Fruit fly (Drosophila melanogaster) whole organism, embryonic: ENCODE results near the gene THADA.

Experiments used
- Adf1 ChIP-seq: fragments of 200-800 bp; sonication (Bioruptor generic); IDR thresholded peaks from 2 replicates; pipeline ENCODE4 v1.3.6; 2022; ENCODE audit warnings: missing biosample characterization, missing genetic modification characterization
- Aef1 ChIP-seq: fragments of 200-800 bp; sonication (Bioruptor generic); IDR thresholded peaks from 3 replicates; pipeline ENCODE4 v1.3.6; 2022; ENCODE audit warnings: missing biosample characterization, missing genetic modification characterization
- CG11504 ChIP-seq: fragments of 200-800 bp; sonication (Bioruptor generic); optimal IDR thresholded peaks from 3 replicates; lab custom pipeline; 2019; ENCODE audit warnings: missing biosample characterization, mild to moderate bottlenecking, missing genetic modification characterization, moderate library complexity
- CG11695 ChIP-seq: fragments of 200-800 bp; sonication (Bioruptor generic); IDR thresholded peaks from 3 replicates; pipeline ENCODE4 v1.3.6; 2022; ENCODE audit warnings: missing biosample characterization, missing genetic modification characterization
- CG1233 ChIP-seq: fragments of 200-800 bp; sonication (Bioruptor generic); optimal IDR thresholded peaks from 4 replicates; lab custom pipeline; 2018; ENCODE audit warnings: missing biosample characterization, mild to moderate bottlenecking, missing genetic modification characterization
- CG12769 ChIP-seq: fragments of 200-800 bp; sonication (Bioruptor generic); optimal IDR thresholded peaks from 2 replicates; lab custom pipeline; 2019; ENCODE audit warnings: missing biosample characterization, mild to moderate bottlenecking, missing genetic modification characterization, moderate library complexity
- CG13287 ChIP-seq: fragments of 200-800 bp; sonication (Bioruptor generic); IDR thresholded peaks from 2 replicates; pipeline ENCODE4 v1.3.6; 2022; ENCODE audit warnings: missing biosample characterization, missing genetic modification characterization; ENCODE audit not compliant: partially characterized antibody
- CG13424 ChIP-seq: fragments of 200-800 bp; sonication (Bioruptor generic); optimal IDR thresholded peaks from 2 replicates; lab custom pipeline; 2019; ENCODE audit warnings: missing biosample characterization, mild to moderate bottlenecking, missing genetic modification characterization, moderate library complexity
- CG17361 ChIP-seq: fragments of 200-800 bp; sonication (Bioruptor generic); IDR thresholded peaks from 3 replicates; pipeline ENCODE4 v1.3.6; 2022; ENCODE audit warnings: missing biosample characterization, missing genetic modification characterization
- CG18599 ChIP-seq: fragments of 200-800 bp; sonication (Bioruptor generic); optimal IDR thresholded peaks from 3 replicates; lab custom pipeline; 2017; ENCODE audit warnings: missing biosample characterization, missing genetic modification characterization, mild to moderate bottlenecking, moderate library complexity, missing genetic modification reagents
- CG3065 ChIP-seq: fragments of 200-800 bp; sonication (Bioruptor generic); optimal IDR thresholded peaks from 2 replicates; lab custom pipeline; 2016; ENCODE audit warnings: missing biosample characterization, missing genetic modification characterization
- CG33213 ChIP-seq: fragments of 200-800 bp; sonication (Bioruptor generic); optimal IDR thresholded peaks from 3 replicates; lab custom pipeline; 2016; ENCODE audit warnings: missing biosample characterization, missing genetic modification characterization
- CG4328 ChIP-seq: fragments of 200-800 bp; sonication (Bioruptor generic); optimal IDR thresholded peaks from 3 replicates; lab custom pipeline; 2017; ENCODE audit warnings: missing biosample characterization, missing genetic modification reagents, missing genetic modification characterization
- CG4404 ChIP-seq: fragments of 200-800 bp; sonication (Bioruptor generic); IDR thresholded peaks from 2 replicates; pipeline ENCODE4 v1.3.6; 2022; ENCODE audit warnings: missing biosample characterization, missing genetic modification characterization
- CG4854 ChIP-seq: fragments of 200-800 bp; sonication (Bioruptor generic); optimal IDR thresholded peaks from 2 replicates; lab custom pipeline; 2016; ENCODE audit warnings: missing biosample characterization, missing genetic modification characterization, inconsistent platforms
- CG6689 ChIP-seq: fragments of 200-800 bp; sonication (Bioruptor generic); IDR thresholded peaks from 2 replicates; pipeline ENCODE4 v1.3.6; 2022; ENCODE audit warnings: missing biosample characterization, missing genetic modification characterization
- CG6765 ChIP-seq: fragments of 200-800 bp; sonication (Bioruptor generic); optimal IDR thresholded peaks from 3 replicates; lab custom pipeline; 2017; ENCODE audit warnings: missing biosample characterization, mild to moderate bottlenecking, missing genetic modification characterization
- CG6791 ChIP-seq: fragments of 200-800 bp; sonication (Bioruptor generic); IDR thresholded peaks from 3 replicates; pipeline ENCODE4 v1.3.6; 2022; ENCODE audit warnings: missing biosample characterization, missing genetic modification characterization; ENCODE audit not compliant: partially characterized antibody
- CG7556 ChIP-seq: fragments of 200-800 bp; sonication (Bioruptor generic); optimal IDR thresholded peaks from 2 replicates; lab custom pipeline; 2017; ENCODE audit warnings: missing biosample characterization, mild to moderate bottlenecking, missing genetic modification characterization
- CG7839 ChIP-seq: fragments of 200-800 bp; sonication (Bioruptor generic); optimal IDR thresholded peaks from 3 replicates; lab custom pipeline; 2018; ENCODE audit warnings: missing biosample characterization, mild to moderate bottlenecking, missing genetic modification characterization, moderate library complexity
- CoRest ChIP-seq: fragments of 200-800 bp; sonication (Bioruptor generic); optimal IDR thresholded peaks from 3 replicates; lab custom pipeline; 2018; ENCODE audit warnings: missing biosample characterization, mild to moderate bottlenecking, missing genetic modification characterization, moderate library complexity
- Ets65A ChIP-seq: fragments of 200-800 bp; sonication (Bioruptor generic); peaks from one replicate; lab custom pipeline; 2016; ENCODE audit warnings: missing biosample characterization, missing genetic modification characterization
- GATAe ChIP-seq: fragments of 200-800 bp; sonication (Bioruptor generic); conservative IDR thresholded peaks from 2 replicates; pipeline ENCODE4 v1.3.6; 2022; ENCODE audit warnings: missing biosample characterization, missing genetic modification characterization
- Hmr ChIP-seq: fragments of 200-800 bp; sonication (Bioruptor generic); optimal IDR thresholded peaks from 3 replicates; lab custom pipeline; 2017; ENCODE audit warnings: mild to moderate bottlenecking, missing biosample characterization, missing genetic modification reagents, missing genetic modification characterization
- Hr51 ChIP-seq, 2 experiments: fragments of 200-800 bp; sonication (Bioruptor generic); optimal IDR thresholded peaks; 2 replicates in 1 of 2; 3 replicates in 1 of 2; lab custom pipeline; 2016 to 2018; ENCODE audit warnings: missing biosample characterization in 2 of 2, missing genetic modification characterization in 2 of 2, mild to moderate bottlenecking in 1 of 2, moderate library complexity in 1 of 2
- MBD-R2 ChIP-seq: fragments of 200-800 bp; sonication (Bioruptor generic); IDR thresholded peaks from 2 replicates; pipeline ENCODE4 v1.3.6; 2022; ENCODE audit warnings: missing biosample characterization, missing genetic modification characterization
- Mad ChIP-seq: fragments of 200-800 bp; sonication (Bioruptor generic); optimal IDR thresholded peaks from 2 replicates; lab custom pipeline; 2016; ENCODE audit warnings: missing biosample characterization, missing genetic modification characterization
- Med ChIP-seq: fragments of 200-800 bp; sonication (Bioruptor generic); peaks from one replicate; lab custom pipeline; 2016; ENCODE audit warnings: missing biosample characterization, missing genetic modification characterization, mild to moderate bottlenecking, inconsistent platforms, moderate library complexity
- Meics ChIP-seq: fragments of 200-800 bp; sonication (Bioruptor generic); optimal IDR thresholded peaks from 2 replicates; lab custom pipeline; 2017; ENCODE audit warnings: missing biosample characterization, mild to moderate bottlenecking, missing genetic modification characterization
- Mes4 ChIP-seq: fragments of 200-800 bp; sonication (Bioruptor generic); optimal IDR thresholded peaks from 2 replicates; lab custom pipeline; 2016; ENCODE audit warnings: missing biosample characterization, missing genetic modification characterization
- Oli ChIP-seq: fragments of 200-800 bp; sonication (Bioruptor generic); optimal IDR thresholded peaks from 2 replicates; lab custom pipeline; 2018; ENCODE audit warnings: missing biosample characterization, mild to moderate bottlenecking, missing genetic modification characterization, moderate library complexity
- Vsx1 ChIP-seq: fragments of 200-800 bp; sonication (Bioruptor generic); optimal IDR thresholded peaks from 2 replicates; lab custom pipeline; 2017; ENCODE audit warnings: missing biosample characterization, mild to moderate bottlenecking, missing genetic modification characterization, missing genetic modification reagents
- ab ChIP-seq: fragments of 200-800 bp; sonication (Bioruptor generic); optimal IDR thresholded peaks from 2 replicates; lab custom pipeline; 2016; ENCODE audit warnings: missing biosample characterization, missing genetic modification characterization
- ase ChIP-seq: fragments of 200-800 bp; sonication (Bioruptor generic); IDR thresholded peaks from 3 replicates; pipeline ENCODE4 v1.3.6; 2022; ENCODE audit warnings: missing biosample characterization, missing genetic modification characterization
- ato ChIP-seq: fragments of 200-800 bp; sonication (Bioruptor generic); IDR thresholded peaks from 2 replicates; pipeline ENCODE4 v1.3.6; 2022; ENCODE audit warnings: missing biosample characterization, missing genetic modification characterization; ENCODE audit not compliant: partially characterized antibody
- bowl ChIP-seq: fragments of 200-800 bp; sonication (Bioruptor generic); IDR thresholded peaks from 2 replicates; pipeline ENCODE4 v1.3.6; 2022; ENCODE audit warnings: missing biosample characterization, missing genetic modification characterization
- chm ChIP-seq: fragments of 200-800 bp; sonication (Bioruptor generic); IDR thresholded peaks from 2 replicates; pipeline ENCODE4 v1.3.6; 2022; ENCODE audit warnings: missing biosample characterization, missing genetic modification characterization
- danr ChIP-seq: fragments of 200-800 bp; sonication (Bioruptor generic); IDR thresholded peaks from 2 replicates; pipeline ENCODE4 v1.3.6; 2022; ENCODE audit warnings: missing biosample characterization, missing genetic modification characterization
- disco-r ChIP-seq: fragments of 200-800 bp; sonication (Bioruptor generic); optimal IDR thresholded peaks from 2 replicates; lab custom pipeline; 2016; ENCODE audit warnings: missing biosample characterization, missing genetic modification characterization
- dmrt99B ChIP-seq: fragments of 200-800 bp; sonication (Bioruptor generic); optimal IDR thresholded peaks from 2 replicates; lab custom pipeline; 2018; ENCODE audit warnings: missing biosample characterization, mild to moderate bottlenecking, missing genetic modification characterization, moderate library complexity
- gem ChIP-seq: fragments of 200-800 bp; sonication (Bioruptor generic); optimal IDR thresholded peaks from 2 replicates; lab custom pipeline; 2019; ENCODE audit warnings: missing biosample characterization, mild to moderate bottlenecking, missing genetic modification characterization, moderate library complexity
- grau ChIP-seq: fragments of 200-800 bp; optimal IDR thresholded peaks from 3 replicates; lab custom pipeline; 2019; ENCODE audit warnings: missing biosample characterization, mild to moderate bottlenecking, missing genetic modification characterization, moderate library complexity
- kni ChIP-seq: fragments of 200-800 bp; sonication (Bioruptor generic); optimal IDR thresholded peaks from 3 replicates; lab custom pipeline; 2017; ENCODE audit warnings: mild to moderate bottlenecking, missing biosample characterization, missing genetic modification reagents, missing genetic modification characterization
- lab ChIP-seq: fragments of 200-800 bp; sonication (Bioruptor generic); optimal IDR thresholded peaks from 3 replicates; lab custom pipeline; 2017; ENCODE audit warnings: missing biosample characterization, missing genetic modification characterization, mild to moderate bottlenecking, moderate library complexity, missing genetic modification reagents
- otp ChIP-seq: fragments of 200-800 bp; sonication (Bioruptor generic); IDR thresholded peaks from 3 replicates; pipeline ENCODE4, ENCODE4 v1.3.6; 2022; ENCODE audit warnings: missing biosample characterization, missing genetic modification characterization
- pum ChIP-seq: fragments of 200-800 bp; sonication (Bioruptor generic); optimal IDR thresholded peaks from 2 replicates; lab custom pipeline; 2016; ENCODE audit warnings: missing biosample characterization, missing genetic modification characterization
- rib ChIP-seq: fragments of 200-800 bp; sonication (Bioruptor generic); IDR thresholded peaks from 2 replicates; pipeline ENCODE4 v1.3.6; 2022; ENCODE audit warnings: missing biosample characterization, missing genetic modification characterization
- row ChIP-seq: fragments of 200-800 bp; sonication (Bioruptor generic); IDR thresholded peaks from 3 replicates; pipeline ENCODE4 v1.3.6; 2022; ENCODE audit warnings: missing biosample characterization, missing genetic modification characterization
- sna ChIP-seq: fragments of 200-800 bp; sonication (Bioruptor generic); IDR thresholded peaks from 2 replicates; pipeline ENCODE4 v1.3.6; 2022; ENCODE audit warnings: missing biosample characterization, missing genetic modification characterization; ENCODE audit not compliant: partially characterized antibody
- stwl ChIP-seq: fragments of 200-800 bp; sonication (Bioruptor generic); optimal IDR thresholded peaks from 3 replicates; lab custom pipeline; 2018; ENCODE audit warnings: missing biosample characterization, mild to moderate bottlenecking, missing genetic modification characterization, moderate library complexity
- tup ChIP-seq: fragments of 200-800 bp; sonication (Bioruptor generic); optimal IDR thresholded peaks from 2 replicates; lab custom pipeline; 2016; ENCODE audit warnings: missing biosample characterization, mild to moderate bottlenecking, missing genetic modification characterization, moderate library complexity

Gene THADA

dm6 chrX:19825191-19825590, 40.1 kb downstream of the THADA start (continued):
- TF ChIP-seq disco-r (GFP tag; lab: Kevin White, UChicago): no peak
- no peak for TF ChIP-seq ab (GFP tag; lab: Kevin White, UChicago)
- no peak for TF ChIP-seq pum (GFP tag; lab: Kevin White, UChicago)
- TF ChIP-seq Oli: peak; percentile 13
- no peak for TF ChIP-seq bowl
- TF ChIP-seq CG18599 (GFP tag; lab: Kevin White, UChicago): peak; percentile 32
- peak; percentile 1 for TF ChIP-seq CG12769
- TF ChIP-seq CG4404 (GFP tag; lab: Robert Waterston, UW): 0 out of 2 replicates have a peak, but pooled peaks have one; percentile 9
- TF ChIP-seq CG7839 (tag; lab: Kevin White, UChicago): peak; percentile 25
- no peak for TF ChIP-seq CG6689 (GFP tag; lab: Robert Waterston, UW)
- TF ChIP-seq CG6765 (GFP tag; lab: Kevin White, UChicago): no peak
- no peak for TF ChIP-seq danr (GFP tag; lab: Robert Waterston, UW)
- TF ChIP-seq MBD-R2 (GFP tag; lab: Robert Waterston, UW): no peak
- TF ChIP-seq gem (tag; lab: Kevin White, UChicago): peak; percentile 39
- TF ChIP-seq CG7556 (GFP tag; lab: Kevin White, UChicago): peak; percentile 24
- TF ChIP-seq Ets65A (GFP tag; lab: Kevin White, UChicago): no peak
- peak; percentile 30 for TF ChIP-seq CG13424 (tag; lab: Kevin White, UChicago)
- no peak for TF ChIP-seq Vsx1 (GFP tag; lab: Kevin White, UChicago)
- TF ChIP-seq lab (GFP tag; lab: Kevin White, UChicago): peak; percentile 10
- no peak for TF ChIP-seq Mad
- TF ChIP-seq CG17361 (GFP tag; lab: Robert Waterston, UW): 0 out of 3 replicates have a peak, but pooled peaks have one; percentile 17
- no peak for TF ChIP-seq tup (GFP tag; lab: Kevin White, UChicago)
- peak; percentile 37 for TF ChIP-seq dmrt99B (tag; lab: Kevin White, UChicago)
- peak; percentile 30; the same call in 1 of the 3 replicates for TF ChIP-seq row
- peak; percentile 4 for TF ChIP-seq CoRest (tag; lab: Kevin White, UChicago)
- TF ChIP-seq sna (GFP tag; lab: Robert Waterston, UW): no peak
- TF ChIP-seq chm: no peak
- no peak for TF ChIP-seq CG13287 (GFP tag; lab: Robert Waterston, UW)
- TF ChIP-seq grau (tag; lab: Kevin White, UChicago): peak; percentile 72
- TF ChIP-seq otp (GFP tag; lab: Robert Waterston, UW): no peak
- no peak for TF ChIP-seq GATAe (GFP tag; lab: Robert Waterston, UW)
- TF ChIP-seq CG33213 (GFP tag; lab: Kevin White, UChicago): no peak
- TF ChIP-seq CG6791 (GFP tag; lab: Robert Waterston, UW): no peak
- TF ChIP-seq rib (GFP tag; lab: Robert Waterston, UW): no peak
- no peak for TF ChIP-seq ase (GFP tag; lab: Robert Waterston, UW)
- no peak for TF ChIP-seq ato (GFP tag; lab: Robert Waterston, UW)
- peak; percentile 40 for TF ChIP-seq CG11504 (tag; lab: Kevin White, UChicago)
- TF ChIP-seq Aef1 (GFP tag; lab: Robert Waterston, UW): no peak
- no peak for TF ChIP-seq CG4854 (GFP tag; lab: Kevin White, UChicago)
- no peak for TF ChIP-seq kni (GFP tag; lab: Kevin White, UChicago)
- TF ChIP-seq Adf1: no peak
- no peak for TF ChIP-seq CG3065 (GFP tag; lab: Kevin White, UChicago)
- no peak for TF ChIP-seq CG11695 (GFP tag; lab: Robert Waterston, UW)
- TF ChIP-seq Mes4 (GFP tag; lab: Kevin White, UChicago): no peak
- no peak for TF ChIP-seq stwl (tag; lab: Kevin White, UChicago)
- TF ChIP-seq CG4328 (GFP tag; lab: Kevin White, UChicago): no peak
- TF ChIP-seq Med (GFP tag; lab: Kevin White, UChicago): peak; percentile 60
- peak; percentile 36 for TF ChIP-seq Meics
- TF ChIP-seq Hmr: peak; percentile 20
- peak in 1 of 2 experiments; percentile 27 for TF ChIP-seq Hr51 (GFP tag; optimal IDR thresholded peaks at IDR 0.05; lab: Kevin White, UChicago)
- no peak for TF ChIP-seq CG1233 (GFP tag; lab: Kevin White, UChicago)
